Fruit fly (Drosophila melanogaster): ENCODE results near the gene CG14969.
A peak's percentile ranks its signal among the peaks of the same experiment; 100 is the strongest.

The CG14969 gene

dm6 chr3L:3325925-3326903, 8.6 kb downstream of the CG14969 start, which contains the start of gene Gtpx (continued):
- TF ChIP-seq CG14050 (GFP tag; IDR thresholded peaks at IDR 0.05) (no peak), CG17328 (GFP tag; IDR thresholded peaks at IDR 0.05) (0 out of 2 replicates have a peak, but pooled peaks have one; percentile 41), yki (optimal IDR thresholded peaks at IDR 0.05) (no peak), fu2 (GFP tag; optimal IDR thresholded peaks at IDR 0.05) (peak; percentile 11), Bdp1 (GFP tag; optimal IDR thresholded peaks at IDR 0.05) (no peak), Hey (tag; optimal IDR thresholded peaks at IDR 0.05) (no peak), CG8290 (GFP tag; optimal IDR thresholded peaks at IDR 0.05) (no peak), CG8290 (tag; optimal IDR thresholded peaks at IDR 0.05) (peak in 1 of 2 experiments; percentile 38), repo (GFP tag; optimal IDR thresholded peaks at IDR 0.05) (no peak), al (GFP tag; IDR thresholded peaks at IDR 0.05) (no peak), Fer2 (tag; optimal IDR thresholded peaks at IDR 0.05) (no peak), bigmax (GFP tag; optimal IDR thresholded peaks at IDR 0.05) (no peak), D (optimal IDR thresholded peaks at IDR 0.05) (no peak), D (GFP tag; optimal IDR thresholded peaks at IDR 0.05) (no peak), CG1602 (GFP tag; optimal IDR thresholded peaks at IDR 0.05) (peak; percentile 6), Sry-β (GFP tag; optimal IDR thresholded peaks at IDR 0.05) (no peak), CG1024 (GFP tag; IDR thresholded peaks at IDR 0.05) (peak; percentile 17; the same call in 1 of the 2 replicates), sima (GFP tag; optimal IDR thresholded peaks at IDR 0.05) (no peak), CG30020 (tag; optimal IDR thresholded peaks at IDR 0.05) (peak; percentile 35), CG2202 (tag; optimal IDR thresholded peaks at IDR 0.05) (no peak), Myb (GFP tag; optimal IDR thresholded peaks at IDR 0.05) (peak; percentile 86), phol (tag; optimal IDR thresholded peaks at IDR 0.05) (peak; percentile 57), CG18619 (GFP tag; optimal IDR thresholded peaks at IDR 0.05) (peak; percentile 46), CG11247 (GFP tag; IDR thresholded peaks at IDR 0.05) (no peak), zen (tag; optimal IDR thresholded peaks at IDR 0.05) (peak; percentile 3), tx (GFP tag; optimal IDR thresholded peaks at IDR 0.05) (peak; percentile 40), Hsf (GFP tag; optimal IDR thresholded peaks at IDR 0.05) (peak; percentile 53), CG5180 (GFP tag; optimal IDR thresholded peaks at IDR 0.05) (no peak), seq (GFP tag; IDR thresholded peaks at IDR 0.05) (no peak), Taf1 (GFP tag; IDR thresholded peaks at IDR 0.05) (no peak), bab2 (GFP tag; optimal IDR thresholded peaks at IDR 0.05) (no peak), CG12744 (GFP tag; optimal IDR thresholded peaks at IDR 0.05) (peak; percentile 7), CG15601 (tag; optimal IDR thresholded peaks at IDR 0.05) (peak; percentile 48), Tbp (GFP tag; optimal IDR thresholded peaks at IDR 0.05) (no peak), jigr1 (GFP tag; IDR thresholded peaks at IDR 0.05) (no peak), CG13296 (GFP tag; optimal IDR thresholded peaks at IDR 0.05) (no peak), fd96Cb (tag; optimal IDR thresholded peaks at IDR 0.05) (no peak), Ets97D (GFP tag; optimal IDR thresholded peaks at IDR 0.05) (peak; percentile 77), Camta (GFP tag; optimal IDR thresholded peaks at IDR 0.05) (no peak), mirr (GFP tag; optimal IDR thresholded peaks at IDR 0.05) (no peak), MTF-1 (GFP tag; optimal IDR thresholded peaks at IDR 0.05; ENCODE audit: borderline replicate concordance) (no peak), trh (GFP tag; optimal IDR thresholded peaks at IDR 0.05) (no peak), kni (GFP tag; optimal IDR thresholded peaks at IDR 0.05) (peak; percentile 32), sr (GFP tag; IDR thresholded peaks at IDR 0.05) (no peak), en (GFP tag; optimal IDR thresholded peaks at IDR 0.05) (no peak), CG6791 (GFP tag; IDR thresholded peaks at IDR 0.05; ENCODE audit: partially characterized antibody) (no peak), Dp (GFP tag; optimal IDR thresholded peaks at IDR 0.05) (peak; percentile 80), ro (GFP tag; IDR thresholded peaks at IDR 0.05) (no peak), CG9932 (GFP tag; IDR thresholded peaks at IDR 0.05) (peak; percentile 69), Max (GFP tag; optimal IDR thresholded peaks at IDR 0.05) (no peak), CG3726 (GFP tag; IDR thresholded peaks at IDR 0.05) (no peak)
